Fruit fly (Drosophila melanogaster) S2 (cell line): Measurements from ENCODE around the gene MED1.

Experiments
- CG8478 ChIP-seq: fragments of >200 bp; optimal IDR thresholded peaks from 2 replicates; lab custom pipeline; 2018
- CTCF ChIP-seq, 2 experiments: fragments of >200 bp; optimal IDR thresholded peaks; 2 replicates each; lab custom pipeline; 2018

dm6 chr3L:21626036-21626614, 8.1 kb downstream of the MED1 start:
- no peak for TF ChIP-seq CG8478 (lab: Kevin White, UChicago)
- TF ChIP-seq CTCF (optimal IDR thresholded peaks at IDR 0.05; lab: Kevin White, UChicago) = no peak
